Worm (Caenorhabditis elegans): ENCODE measurements around the gene zer-1.

The zer-1 gene

ce11 chrIII:856260-856659 lies 30.3 kb downstream of the zer-1 start, which contains the start of gene K02F3.12:
K02F3.12 (plus strand) TSS chrIII:856560.
- TF ChIP-seq ceh-31 (tag; optimal IDR thresholded peaks at IDR 0.05) (no peak), K02D7.2 (tag; optimal IDR thresholded peaks at IDR 0.05) (no peak), syd-9 (tag; optimal IDR thresholded peaks at IDR 0.05) (no peak), hlh-30 (tag; optimal IDR thresholded peaks at IDR 0.05; ENCODE audit: insufficient read depth) (no peak), che-1 (tag; optimal IDR thresholded peaks at IDR 0.05) (no peak), pax-1 (tag; optimal IDR thresholded peaks at IDR 0.05) (no peak), zip-5 (tag; optimal IDR thresholded peaks at IDR 0.05) (no peak), nhr-232 (tag; optimal IDR thresholded peaks at IDR 0.05) (no peak), F13H6.1 (tag; optimal IDR thresholded peaks at IDR 0.05) (no peak), dve-1 (tag; optimal IDR thresholded peaks at IDR 0.05) (no peak), ceh-19 (GFP tag; optimal IDR thresholded peaks at IDR 0.05) (no peak), ztf-16 (tag; optimal IDR thresholded peaks at IDR 0.05) (no peak), ceh-14 (tag; optimal IDR thresholded peaks at IDR 0.05) (no peak), hlh-15 (tag; optimal IDR thresholded peaks at IDR 0.05) (no peak), npax-4 (tag; optimal IDR thresholded peaks at IDR 0.05) (no peak), ceh-30 (tag; optimal IDR thresholded peaks at IDR 0.05) (no peak), hlh-6 (tag; optimal IDR thresholded peaks at IDR 0.05) (no peak), sox-2 (GFP tag; IDR thresholded peaks at IDR 0.05) (no peak), lin-11 (tag; optimal IDR thresholded peaks at IDR 0.05) (no peak)

DNA sequence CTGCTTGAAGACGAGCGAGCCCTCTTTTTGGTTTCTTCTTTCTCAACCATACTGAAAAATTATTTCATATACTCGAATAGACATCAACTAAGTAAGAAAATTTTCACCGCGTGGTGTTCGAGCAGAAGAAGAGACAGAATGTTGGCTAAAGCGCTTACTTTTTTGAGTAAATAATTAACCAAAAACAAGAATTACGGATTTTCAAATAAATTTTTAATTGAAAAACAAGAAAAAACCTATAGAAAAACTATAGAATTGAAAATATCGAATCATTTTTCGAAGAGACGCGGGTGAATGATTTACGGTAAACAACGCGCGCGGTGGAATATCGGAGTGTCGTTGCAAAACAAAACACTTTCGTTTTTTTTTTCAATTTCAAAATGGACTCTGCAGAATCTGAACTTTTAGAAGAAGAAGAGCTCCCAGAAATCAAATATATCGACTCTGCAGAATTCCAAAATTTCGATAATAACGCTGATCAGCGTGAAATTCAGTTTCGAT lies 32.7 kb downstream of the zer-1 start, which contains the start of the genes rnp-5 and tag-51:
Gene rnp-5 (minus strand): TSS at position 51 of the 501 bp plus-strand sequence.
Gene tag-51 (plus strand): TSS at position 363 of the 501 bp plus-strand sequence.
- TF ChIP-seq lim-6 (tag; optimal IDR thresholded peaks at IDR 0.05) (no peak), zip-5 (tag; optimal IDR thresholded peaks at IDR 0.05) (no peak), F13H6.1 (tag; optimal IDR thresholded peaks at IDR 0.05) (no peak), K02D7.2 (tag; optimal IDR thresholded peaks at IDR 0.05) (no peak), ceh-30 (tag; optimal IDR thresholded peaks at IDR 0.05) (no peak), fkh-6 (tag; optimal IDR thresholded peaks at IDR 0.05) (no peak), ceh-18 (tag; optimal IDR thresholded peaks at IDR 0.05) (no peak), che-1 (tag; optimal IDR thresholded peaks at IDR 0.05) (no peak)

ce11 chrIII:853414-853813 lies 33.2 kb downstream of the zer-1 start:
- TF ChIP-seq pqm-1 (tag; optimal IDR thresholded peaks at IDR 0.05) = no peak
- TF ChIP-seq C08G9.2 (tag; optimal IDR thresholded peaks at IDR 0.05) = peak; percentile 8
- no peak for TF ChIP-seq ceh-14 (tag; optimal IDR thresholded peaks at IDR 0.05)
- TF ChIP-seq elt-4 (tag; optimal IDR thresholded peaks at IDR 0.05) = peak; percentile 66

DNA sequence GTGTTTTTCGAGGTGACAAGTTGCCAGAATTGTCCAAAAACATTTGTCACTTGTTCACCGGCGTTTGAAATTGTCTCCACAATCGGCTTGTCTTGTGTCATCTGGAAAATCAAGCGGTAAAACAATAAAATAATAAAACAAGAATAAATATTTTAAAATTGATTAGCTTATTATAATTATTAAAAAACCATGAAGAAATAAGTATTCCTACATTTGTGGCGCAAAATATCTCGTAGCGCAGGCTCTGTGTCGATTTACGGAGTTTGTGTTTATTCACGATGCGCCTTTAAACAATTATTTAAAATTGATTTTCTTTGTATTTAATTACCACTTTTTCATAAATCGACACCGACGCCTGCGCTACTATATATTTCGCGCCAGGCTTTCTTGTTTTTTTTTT lies 34.3 kb downstream of the zer-1 start, which contains the start of gene moma-1:
Gene moma-1 (minus strand): TSS at position 101 of the 400 bp plus-strand sequence.
- TF ChIP-seq K02D7.2 (tag; optimal IDR thresholded peaks at IDR 0.05) (no peak), hlh-15 (tag; optimal IDR thresholded peaks at IDR 0.05) (no peak), ceh-18 (tag; optimal IDR thresholded peaks at IDR 0.05) (no peak), unc-3 (GFP tag; conservative IDR thresholded peaks at IDR 0.05) (no peak), unc-3 (tag; optimal IDR thresholded peaks at IDR 0.05) (no peak), pha-4 (tag; optimal IDR thresholded peaks at IDR 0.05) (no peak)

- no peak for TF ChIP-seq madf-2 (tag; optimal IDR thresholded peaks at IDR 0.05)
- TF ChIP-seq elt-2 (tag; optimal IDR thresholded peaks at IDR 0.05) = peak; percentile 73
- peak; percentile 17 for TF ChIP-seq pax-1 (tag; optimal IDR thresholded peaks at IDR 0.05)
- no peak for TF ChIP-seq rnt-1 (tag; optimal IDR thresholded peaks at IDR 0.05)
- TF ChIP-seq unc-55 (GFP tag; optimal IDR thresholded peaks at IDR 0.05) = no peak
- no peak for TF ChIP-seq pha-2 (tag; optimal IDR thresholded peaks at IDR 0.05)
Observed at ce11 chrIII:845485-845884, 41.1 kb downstream of the zer-1 start, which contains the start of gene K02F3.2. K02F3.2 (plus strand) TSS chrIII:845841.

ce11 chrIII:844577-844976 lies 42.0 kb downstream of the zer-1 start:
- TF ChIP-seq ceh-14 (tag; optimal IDR thresholded peaks at IDR 0.05) = no peak
- no peak for TF ChIP-seq pag-3 (tag; optimal IDR thresholded peaks at IDR 0.05; ENCODE audit: borderline replicate concordance)
- TF ChIP-seq lim-6 (tag; optimal IDR thresholded peaks at IDR 0.05) = no peak
- TF ChIP-seq pax-1 (tag; optimal IDR thresholded peaks at IDR 0.05) = no peak
- no peak for TF ChIP-seq Y22D7AL.16 (tag; optimal IDR thresholded peaks at IDR 0.05)
- TF ChIP-seq fkh-10 (GFP tag; optimal IDR thresholded peaks at IDR 0.05) = no peak
- no peak for TF ChIP-seq tbx-7 (tag; optimal IDR thresholded peaks at IDR 0.05)

Measured in whole organism, late embryonic.